Worm (Caenorhabditis elegans) whole organism, L2 larva: Measurements from ENCODE around the gene nspd-4.
"Not testable (repeated sequence)": the region's sequence is repeated elsewhere in the genome, so short reads cannot be mapped to it uniquely, and the experiment has no call there.

Source experiments
- C34F6.9 ChIP-seq: fragments of 150-350 bp; optimal IDR thresholded peaks from 2 replicates; lab custom pipeline; 2014; ENCODE audit warnings: missing biosample characterization, missing genetic modification characterization
- R02D3.7 ChIP-seq: fragments of 150-350 bp; optimal IDR thresholded peaks from 2 replicates; lab custom pipeline; 2014; ENCODE audit warnings: missing biosample characterization, missing genetic modification characterization
- Y55F3AM.14 ChIP-seq: fragments of 200-800 bp; sonication (Bioruptor generic); optimal IDR thresholded peaks from 2 replicates; lab custom pipeline; 2018; ENCODE audit warnings: mild to moderate bottlenecking, missing genetic modification characterization, missing compliant biosample characterization
- ZK546.5 ChIP-seq: sonication (generic microtip); optimal IDR thresholded peaks from 2 replicates; lab custom pipeline; 2017; ENCODE audit warnings: missing biosample characterization, missing genetic modification characterization
- alr-1 ChIP-seq: fragments of 150-350 bp; optimal IDR thresholded peaks from 2 replicates; lab custom pipeline; 2014; ENCODE audit warnings: missing biosample characterization, missing genetic modification characterization
- aly-2 ChIP-seq: fragments of 150-350 bp; optimal IDR thresholded peaks from 2 replicates; lab custom pipeline; 2014; ENCODE audit warnings: missing biosample characterization, missing genetic modification characterization
- ama-1 ChIP-seq: fragments of 150-350 bp; optimal IDR thresholded peaks from 2 replicates; lab custom pipeline; 2018; ENCODE audit warnings: inconsistent platforms
- blmp-1 ChIP-seq: sonication (generic microtip); optimal IDR thresholded peaks from 2 replicates; lab custom pipeline; 2017; ENCODE audit warnings: missing genetic modification characterization, mild to moderate bottlenecking, missing compliant biosample characterization, antibody characterized with exemption, moderate library complexity; ENCODE audit not compliant: insufficient read depth
- ceh-82 ChIP-seq: fragments of 150-350 bp; optimal IDR thresholded peaks from 2 replicates; lab custom pipeline; 2014; ENCODE audit warnings: missing biosample characterization, missing genetic modification characterization
- crh-2 ChIP-seq: sonication (generic microtip); optimal IDR thresholded peaks from 2 replicates; lab custom pipeline; 2017; ENCODE audit warnings: missing biosample characterization, missing genetic modification characterization
- elt-1 ChIP-seq: fragments of 150-350 bp; optimal IDR thresholded peaks from 2 replicates; lab custom pipeline; 2014; ENCODE audit warnings: missing biosample characterization, missing genetic modification characterization
- elt-3 ChIP-seq: sonication (generic microtip); optimal IDR thresholded peaks from 2 replicates; lab custom pipeline; 2017; ENCODE audit warnings: missing biosample characterization, missing genetic modification characterization
- fos-1 ChIP-seq: fragments of 150-350 bp; optimal IDR thresholded peaks from 2 replicates; lab custom pipeline; 2014; ENCODE audit warnings: missing biosample characterization, missing genetic modification characterization
- lin-11 ChIP-seq: fragments of 150-350 bp; sonication (generic microtip); optimal IDR thresholded peaks from 2 replicates; lab custom pipeline; 2014; ENCODE audit warnings: missing biosample characterization, missing genetic modification characterization, inconsistent platforms, mixed read lengths
- lin-39 ChIP-seq: fragments of 150-350 bp; optimal IDR thresholded peaks from 2 replicates; lab custom pipeline; 2014; ENCODE audit warnings: missing biosample characterization, missing genetic modification reagents, missing genetic modification characterization
- mbf-1 ChIP-seq: sonication (generic microtip); optimal IDR thresholded peaks from 2 replicates; lab custom pipeline; 2017; ENCODE audit warnings: missing biosample characterization, missing genetic modification characterization
- mdl-1 ChIP-seq, 2 experiments: fragments of 150-350 bp in 1 of 2; sonication (generic microtip) in 1 of 2; optimal IDR thresholded peaks; 2 replicates each; lab custom pipeline; 2017; ENCODE audit warnings: missing biosample characterization in 2 of 2, missing genetic modification characterization in 2 of 2
- nhr-10 ChIP-seq: sonication (generic microtip); optimal IDR thresholded peaks from 2 replicates; lab custom pipeline; 2017; ENCODE audit warnings: missing biosample characterization, missing genetic modification characterization
- nhr-11 ChIP-seq: fragments of 150-350 bp; optimal IDR thresholded peaks from 2 replicates; lab custom pipeline; 2014; ENCODE audit warnings: missing biosample characterization, missing genetic modification characterization
- nhr-12 ChIP-seq: fragments of 150-350 bp; optimal IDR thresholded peaks from 2 replicates; lab custom pipeline; 2014; ENCODE audit warnings: missing biosample characterization, missing genetic modification characterization
- nhr-21 ChIP-seq: fragments of 150-350 bp; optimal IDR thresholded peaks from 2 replicates; lab custom pipeline; 2014; ENCODE audit warnings: missing biosample characterization, missing genetic modification characterization
- nhr-237 ChIP-seq: fragments of 150-350 bp; optimal IDR thresholded peaks from 2 replicates; lab custom pipeline; 2014; ENCODE audit warnings: missing biosample characterization, missing genetic modification characterization
- nhr-25 ChIP-seq: fragments of 150-350 bp; sonication (generic microtip); optimal IDR thresholded peaks from 3 replicates; lab custom pipeline; 2014; ENCODE audit warnings: missing biosample characterization, missing genetic modification characterization
- nhr-77 ChIP-seq: fragments of 150-350 bp; optimal IDR thresholded peaks from 2 replicates; lab custom pipeline; 2014; ENCODE audit warnings: missing biosample characterization, missing genetic modification characterization
- sem-4 ChIP-seq: fragments of 150-350 bp; optimal IDR thresholded peaks from 2 replicates; lab custom pipeline; 2014; ENCODE audit warnings: missing biosample characterization, missing genetic modification reagents, missing genetic modification characterization
- sma-9 ChIP-seq, 2 experiments: fragments of 150-350 bp in 1 of 2; sonication (generic microtip) in 1 of 2; optimal IDR thresholded peaks; 2 replicates each; lab custom pipeline; 2014 to 2016; ENCODE audit warnings: missing genetic modification characterization in 2 of 2, mild to moderate bottlenecking in 1 of 2, missing biosample characterization in 1 of 2, missing compliant biosample characterization in 1 of 2, missing genetic modification reagents in 1 of 2, moderate library complexity in 1 of 2
- unc-55 ChIP-seq: fragments of 150-350 bp; sonication (generic microtip); optimal IDR thresholded peaks from 3 replicates; lab custom pipeline; 2014; ENCODE audit warnings: missing biosample characterization, missing genetic modification reagents, missing genetic modification characterization
- unc-62 ChIP-seq: fragments of 150-350 bp; optimal IDR thresholded peaks from 2 replicates; lab custom pipeline; 2014; ENCODE audit warnings: missing biosample characterization, missing genetic modification reagents, missing genetic modification characterization
- zag-1 ChIP-seq: fragments of 150-350 bp; optimal IDR thresholded peaks from 2 replicates; lab custom pipeline; 2014; ENCODE audit warnings: missing biosample characterization, missing genetic modification characterization
- ztf-1 ChIP-seq: fragments of 200-800 bp; sonication (Bioruptor generic); conservative IDR thresholded peaks from 2 replicates; pipeline ENCODE4 v1.3.6; 2022; ENCODE audit warnings: missing genetic modification characterization, missing compliant biosample characterization
- ztf-11 ChIP-seq: sonication (generic microtip); optimal IDR thresholded peaks from 2 replicates; lab custom pipeline; 2017; ENCODE audit warnings: missing biosample characterization, missing genetic modification characterization

Gene nspd-4

DNA sequence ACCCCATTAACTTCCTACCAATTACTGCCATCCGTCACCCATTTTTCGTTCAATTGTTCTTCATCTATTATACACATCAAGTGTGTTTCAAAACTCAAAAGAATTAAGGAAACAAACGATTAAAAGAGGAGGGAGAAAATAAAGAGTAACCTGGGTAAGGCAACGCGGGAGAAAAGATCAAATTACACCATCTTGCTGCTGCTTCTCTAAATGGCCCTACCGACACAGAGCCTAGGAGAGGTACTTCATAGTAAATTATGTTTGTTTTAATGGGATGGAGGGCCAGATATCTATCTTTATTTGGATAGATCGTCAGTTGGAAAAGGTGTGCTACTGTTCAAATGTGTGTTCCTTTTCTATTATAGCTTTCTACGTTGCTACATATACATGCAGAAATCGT is 27.1 kb upstream of the nspd-4 start:
- TF ChIP-seq lin-39 (tag; lab: Kevin White, UChicago) = no peak
- no peak for TF ChIP-seq ztf-11 (tag; lab: Kevin White, UChicago)
- TF ChIP-seq nhr-12 (tag; lab: Kevin White, UChicago) = no peak
- TF ChIP-seq mbf-1 = no peak
- no peak for TF ChIP-seq lin-11 (tag; lab: Kevin White, UChicago)
- no peak for TF ChIP-seq unc-62 (GFP tag; lab: Kevin White, UChicago)
- TF ChIP-seq mdl-1 (tag; optimal IDR thresholded peaks at IDR 0.05; lab: Kevin White, UChicago) = no peak
- no peak for TF ChIP-seq nhr-77 (tag; lab: Kevin White, UChicago)
- TF ChIP-seq, all 48 proteins: peak for 0

DNA sequence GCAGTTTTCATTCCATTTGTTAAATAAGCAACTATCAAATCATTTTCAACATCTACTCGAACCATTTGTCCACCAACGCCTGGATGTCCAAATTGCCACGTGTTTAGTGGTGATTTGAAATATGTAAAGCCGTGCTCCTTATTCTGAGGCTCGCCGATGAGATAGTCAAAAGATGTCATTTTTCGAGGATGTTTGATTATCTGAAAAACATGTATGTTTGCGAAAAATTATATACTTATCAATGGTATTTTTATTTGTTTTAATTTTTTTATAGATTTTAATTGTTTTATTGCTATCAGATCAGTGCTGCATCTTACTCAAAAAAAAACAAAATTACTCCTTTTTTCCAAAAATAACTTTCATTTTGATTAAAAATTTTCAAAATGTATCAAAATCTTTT is 23.6 kb upstream of the nspd-4 start:
- TF ChIP-seq nhr-11 (tag; lab: Kevin White, UChicago) (no peak), sem-4 (tag; lab: Kevin White, UChicago) (no peak), R02D3.7 (tag; lab: Kevin White, UChicago) (no peak), crh-2 (no peak), mbf-1 (no peak), elt-3 (tag; lab: Kevin White, UChicago) (no peak), ztf-1 (GFP tag; lab: Robert Waterston, UW) (no peak), C34F6.9 (tag; lab: Kevin White, UChicago) (no peak), sma-9 (GFP tag; optimal IDR thresholded peaks at IDR 0.05; lab: Kevin White, UChicago) (no peak), sma-9 (tag; optimal IDR thresholded peaks at IDR 0.05; lab: Kevin White, UChicago) (no peak), ZK546.5 (tag; lab: Kevin White, UChicago) (no peak), alr-1 (tag; lab: Kevin White, UChicago) (no peak), nhr-237 (tag; lab: Kevin White, UChicago) (no peak)

DNA sequence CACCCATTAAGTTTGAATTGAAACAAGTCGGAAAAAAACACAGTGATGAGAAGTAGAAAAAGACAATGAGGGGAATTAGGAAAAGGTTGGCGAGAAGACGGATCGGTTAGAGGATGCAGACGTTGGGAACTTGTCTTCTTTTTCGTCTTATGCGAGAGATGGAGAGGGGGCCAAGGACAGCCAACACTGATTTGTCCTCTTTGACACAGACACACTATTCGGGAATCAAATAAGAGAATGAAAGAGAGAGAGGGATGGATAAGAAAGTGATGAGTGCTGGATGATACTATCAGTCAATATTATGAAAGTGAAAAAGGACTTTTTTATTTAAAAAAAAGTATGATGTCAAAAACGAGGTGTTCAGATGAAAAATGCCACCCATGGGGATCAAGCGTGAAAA is 20.7 kb upstream of the nspd-4 start, which contains the start of gene lact-5:
TSS of gene lact-5 (minus strand) at position 1 of the 400 bp plus-strand sequence.
- peak; percentile 18 for TF ChIP-seq sma-9 (GFP tag; optimal IDR thresholded peaks at IDR 0.05; lab: Kevin White, UChicago)
- TF ChIP-seq sma-9 (tag; optimal IDR thresholded peaks at IDR 0.05; lab: Kevin White, UChicago) = no peak
- peak; percentile 28 for TF ChIP-seq nhr-25
- TF ChIP-seq blmp-1 (tag; lab: Kevin White, UChicago) = peak; percentile 94
- TF ChIP-seq fos-1 (tag; lab: Kevin White, UChicago) = peak; percentile 37
- TF ChIP-seq zag-1 (tag; lab: Kevin White, UChicago) = no peak
- TF ChIP-seq nhr-21 (tag; lab: Kevin White, UChicago) = peak; percentile 43
- TF ChIP-seq ceh-82 (tag; lab: Kevin White, UChicago) = no peak

DNA sequence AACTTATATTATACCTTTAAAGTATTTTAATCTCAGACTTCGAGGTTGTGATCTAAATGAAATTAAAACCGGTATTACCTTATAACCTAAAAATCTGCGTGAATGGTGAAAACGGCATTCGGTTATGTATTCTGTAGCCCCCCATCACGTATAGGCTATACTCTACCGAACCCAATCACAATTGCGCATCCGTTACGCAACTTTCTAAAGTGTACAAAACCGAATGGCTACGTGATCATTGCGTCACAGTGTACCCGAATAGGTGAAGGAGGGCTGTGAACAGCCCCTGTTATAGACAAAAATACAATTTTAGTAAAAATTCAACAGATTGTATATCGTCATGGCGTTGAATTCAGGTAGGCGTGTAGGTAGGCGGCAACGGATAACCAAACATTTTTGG is 19.8 kb upstream of the nspd-4 start:
- TF ChIP-seq mbf-1 (no peak), Y55F3AM.14 (GFP tag; lab: Kevin White, UChicago) (no peak), mdl-1 (tag; optimal IDR thresholded peaks at IDR 0.05; lab: Kevin White, UChicago) (no peak), lin-11 (tag; lab: Kevin White, UChicago) (no peak), unc-55 (GFP tag; lab: Kevin White, UChicago) (no peak), elt-1 (tag; lab: Kevin White, UChicago) (no peak), zag-1 (tag; lab: Kevin White, UChicago) (no peak), elt-3 (tag; lab: Kevin White, UChicago) (no peak), nhr-10 (tag; lab: Kevin White, UChicago) (no peak), aly-2 (no peak), ama-1 (lab: Kevin White, UChicago) (no peak)

DNA sequence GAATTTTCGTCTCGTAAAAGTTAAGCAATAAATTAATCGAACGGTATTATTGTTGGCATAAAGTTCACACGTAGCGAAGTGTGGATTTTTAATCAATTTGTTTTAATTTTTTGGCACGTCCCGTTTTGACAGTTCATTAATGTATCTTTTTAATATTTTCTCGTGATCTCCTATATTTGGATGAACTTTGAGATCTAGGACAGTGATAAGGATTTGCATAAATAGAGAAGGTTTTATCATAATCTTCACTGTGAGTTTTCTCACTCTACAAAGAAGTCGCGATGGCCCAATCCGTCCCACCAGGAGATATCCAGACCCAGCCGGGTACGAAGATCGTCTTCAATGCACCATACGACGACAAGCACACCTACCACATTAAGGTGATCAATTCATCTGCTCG is 17.3 kb upstream of the nspd-4 start, which contains the start of the genes C33F10.8 and msp-40:
TSS of gene C33F10.8 (minus strand) at position 101 of the 400 bp plus-strand sequence.
TSS of gene msp-40 (plus strand) at position 282 of the 400 bp plus-strand sequence.
- not testable (repeated sequence) for TF ChIP-seq sma-9 (GFP tag; optimal IDR thresholded peaks at IDR 0.05; lab: Kevin White, UChicago); sma-9 (tag; optimal IDR thresholded peaks at IDR 0.05; lab: Kevin White, UChicago); ama-1 (lab: Kevin White, UChicago); nhr-12 (tag; lab: Kevin White, UChicago)
